Worm (Caenorhabditis elegans): ENCODE data around the gene Y37E11AL.9.

ce11 chrIV:3745806-3746205 is 45.4 kb upstream of the Y37E11AL.9 start:
- no peak for TF ChIP-seq tbx-2 (tag; optimal IDR thresholded peaks at IDR 0.05)
- TF ChIP-seq pag-3 (tag; optimal IDR thresholded peaks at IDR 0.05; ENCODE audit: borderline replicate concordance, insufficient read depth): no peak
- TF ChIP-seq unc-62 (GFP tag; optimal IDR thresholded peaks at IDR 0.05): no peak
- TF ChIP-seq mep-1 (tag; optimal IDR thresholded peaks at IDR 0.05): no peak
- TF ChIP-seq isw-1 (GFP tag; IDR thresholded peaks at IDR 0.05): no peak
